Worm (Caenorhabditis elegans) whole organism, L3 larva: Measurements from ENCODE around the gene T10B10.4.

Experiments
- R02D3.7 ChIP-seq: fragments of 150-350 bp; optimal IDR thresholded peaks from 2 replicates; lab custom pipeline; 2014; ENCODE audit warnings: missing biosample characterization, missing genetic modification characterization
- ama-1 ChIP-seq: fragments of 150-350 bp; optimal IDR thresholded peaks from 2 replicates; lab custom pipeline; 2018
- elt-3 ChIP-seq, 3 experiments: fragments of 150-350 bp in 1 of 3; sonication (generic microtip) in 2 of 3; optimal IDR thresholded peaks; 2 replicates in 2 of 3; 4 replicates in 1 of 3; lab custom pipeline; 2014 to 2017; ENCODE audit warnings: missing biosample characterization in 3 of 3, missing genetic modification characterization in 3 of 3
- jun-1 ChIP-seq: fragments of 150-350 bp; optimal IDR thresholded peaks from 2 replicates; lab custom pipeline; 2014; ENCODE audit warnings: missing biosample characterization, missing genetic modification reagents, missing genetic modification characterization
- pqm-1 ChIP-seq: fragments of 150-350 bp; optimal IDR thresholded peaks from 2 replicates; lab custom pipeline; 2017; ENCODE audit warnings: missing biosample characterization, missing genetic modification characterization, inconsistent platforms

DNA sequence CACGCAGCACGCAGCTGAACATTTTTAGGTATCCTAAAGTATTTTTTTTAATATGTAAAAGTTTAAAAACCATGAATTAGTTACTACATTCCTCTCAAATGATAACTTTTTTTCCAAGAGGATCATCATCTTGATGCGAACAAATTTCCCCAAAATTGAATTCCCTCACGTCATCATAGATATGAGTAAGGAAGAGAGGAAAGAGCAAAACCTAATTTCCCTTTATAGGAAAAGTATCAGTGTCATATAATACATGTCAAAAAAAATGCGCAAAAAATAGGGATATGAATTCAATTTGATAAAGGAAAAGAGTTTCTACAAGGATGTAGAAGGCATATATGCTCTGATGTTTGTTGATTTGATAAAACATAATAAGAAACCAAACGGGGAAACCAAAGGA, 10.2 kb downstream of the T10B10.4 start:
- TF ChIP-seq elt-3 (tag; optimal IDR thresholded peaks at IDR 0.05; lab: Kevin White, UChicago) (no peak), ama-1 (lab: Kevin White, UChicago) (no peak), R02D3.7 (tag; lab: Kevin White, UChicago) (no peak), jun-1 (tag; lab: Kevin White, UChicago) (no peak), pqm-1 (no peak)
